Worm (Caenorhabditis elegans) whole organism, young adult: Measurements from ENCODE around the gene hda-4.

Source experiments
- B0019.2 ChIP-seq: fragments of 200-800 bp; sonication (Bioruptor generic); conservative IDR thresholded peaks from 2 replicates; pipeline ENCODE4 v1.3.6; 2022; ENCODE audit warnings: missing genetic modification reagents, missing genetic modification characterization, missing compliant biosample characterization
- B0035.1 ChIP-seq: sonication (generic microtip); optimal IDR thresholded peaks from 2 replicates; lab custom pipeline; 2016; ENCODE audit warnings: missing genetic modification characterization, mild to moderate bottlenecking, missing compliant biosample characterization, missing genotype, missing genetic modification reagents
- C17E4.6 ChIP-seq: fragments of 200-800 bp; sonication (Bioruptor generic); IDR thresholded peaks from 2 replicates; pipeline ENCODE4 v1.3.6; 2022; ENCODE audit warnings: missing genetic modification reagents, missing genetic modification characterization, missing compliant biosample characterization
- F23B12.7 ChIP-seq: sonication (generic microtip); optimal IDR thresholded peaks from 2 replicates; lab custom pipeline; 2017; ENCODE audit warnings: missing genetic modification characterization, mild to moderate bottlenecking, missing compliant biosample characterization, antibody characterized with exemption, moderate library complexity; ENCODE audit not compliant: insufficient read depth
- F33H1.4 ChIP-seq: fragments of 200-800 bp; sonication (Bioruptor generic); IDR thresholded peaks from 2 replicates; pipeline ENCODE4 v1.3.6; 2022; ENCODE audit warnings: missing genetic modification reagents, missing genetic modification characterization, missing compliant biosample characterization
- K11D2.4 ChIP-seq: fragments of 200-800 bp; sonication (Bioruptor generic); IDR thresholded peaks from 2 replicates; pipeline ENCODE4 v1.3.6; 2022; ENCODE audit warnings: missing genetic modification reagents, missing genetic modification characterization, missing compliant biosample characterization
- T26A5.8 ChIP-seq: sonication (generic microtip); optimal IDR thresholded peaks from 2 replicates; lab custom pipeline; 2016; ENCODE audit warnings: missing genetic modification characterization, missing compliant biosample characterization
- Y53G8AR.9 ChIP-seq: fragments of 200-800 bp; sonication (Bioruptor generic); conservative IDR thresholded peaks from 2 replicates; pipeline ENCODE4 v1.3.6; 2022; ENCODE audit warnings: missing genetic modification reagents, missing genetic modification characterization, missing compliant biosample characterization
- Y67H2A.10 ChIP-seq: fragments of 200-800 bp; sonication (Bioruptor generic); conservative IDR thresholded peaks from 2 replicates; pipeline ENCODE4 v1.3.6; 2022; ENCODE audit warnings: missing genetic modification reagents, missing genetic modification characterization, missing compliant biosample characterization
- Y95B8A.8 ChIP-seq: fragments of 200-800 bp; sonication (Bioruptor generic); IDR thresholded peaks from 2 replicates; pipeline ENCODE4 v1.3.6; 2022; ENCODE audit warnings: missing genetic modification reagents, missing genetic modification characterization, missing compliant biosample characterization
- aptf-2 ChIP-seq: fragments of 200-800 bp; sonication (Bioruptor generic); conservative IDR thresholded peaks from 2 replicates; pipeline ENCODE4 v1.3.6; 2022; ENCODE audit warnings: missing genetic modification reagents, missing genetic modification characterization, missing compliant biosample characterization
- cebp-1 ChIP-seq, 2 experiments: fragments of 200-800 bp in 1 of 2; sonication (Bioruptor generic) in 1 of 2; sonication (generic microtip) in 1 of 2; IDR thresholded peaks in 1 of 2; optimal IDR thresholded peaks in 1 of 2; 2 replicates each; pipeline versions ENCODE4 v1.3.6 to Lab custom; 2017 to 2022; ENCODE audit warnings: missing compliant biosample characterization in 2 of 2, missing genetic modification characterization in 2 of 2, mild to moderate bottlenecking in 1 of 2, missing genetic modification reagents in 1 of 2, moderate library complexity in 1 of 2
- cebp-2 ChIP-seq: fragments of 200-800 bp; sonication (Bioruptor generic); IDR thresholded peaks from 2 replicates; pipeline ENCODE4 v1.3.6; 2022; ENCODE audit warnings: missing genetic modification characterization, missing compliant biosample characterization
- ceh-27 ChIP-seq: fragments of 200-800 bp; sonication (Bioruptor generic); optimal IDR thresholded peaks from 2 replicates; lab custom pipeline; 2018; ENCODE audit warnings: mild to moderate bottlenecking, missing genetic modification characterization, moderate library complexity, missing compliant biosample characterization
- die-1 ChIP-seq: sonication (generic microtip); optimal IDR thresholded peaks from 2 replicates; lab custom pipeline; 2016; ENCODE audit warnings: missing genotype, mild to moderate bottlenecking, missing genetic modification characterization, missing compliant biosample characterization
- dox-1 ChIP-seq: fragments of 200-800 bp; sonication (Bioruptor generic); IDR thresholded peaks from 2 replicates; pipeline ENCODE4 v1.3.6; 2022; ENCODE audit warnings: missing genetic modification reagents, missing genetic modification characterization, missing compliant biosample characterization
- egl-44 ChIP-seq: fragments of 200-800 bp; sonication (Bioruptor generic); IDR thresholded peaks from 2 replicates; pipeline ENCODE4 v1.3.6; 2022; ENCODE audit warnings: missing genetic modification reagents, missing genetic modification characterization, missing compliant biosample characterization
- ets-4 ChIP-seq: fragments of 200-800 bp; sonication (Bioruptor generic); optimal IDR thresholded peaks from 2 replicates; lab custom pipeline; 2018; ENCODE audit warnings: mild to moderate bottlenecking, missing genetic modification characterization, missing compliant biosample characterization
- hlh-12 ChIP-seq: sonication (generic microtip); optimal IDR thresholded peaks from 2 replicates; lab custom pipeline; 2016; ENCODE audit warnings: missing genetic modification characterization, missing compliant biosample characterization
- hmg-1.2 ChIP-seq: fragments of 200-800 bp; sonication (Bioruptor generic); IDR thresholded peaks from 2 replicates; pipeline ENCODE4 v1.3.6; 2022; ENCODE audit warnings: missing genetic modification reagents, missing genetic modification characterization, missing compliant biosample characterization
- hsf-1 ChIP-seq: fragments of 200-800 bp; sonication (Bioruptor generic); IDR thresholded peaks from 2 replicates; pipeline ENCODE4 v1.3.6; 2022; ENCODE audit warnings: missing genetic modification reagents, missing genetic modification characterization, missing compliant biosample characterization
- lin-35 ChIP-seq, 3 experiments: fragments of 150-350 bp in 2 of 3; sonication (generic microtip) in 1 of 3; optimal IDR thresholded peaks; 2 replicates each; lab custom pipeline; 2014 to 2018; ENCODE audit warnings: missing biosample characterization in 3 of 3, missing genetic modification characterization in 3 of 3, missing genetic modification reagents in 3 of 3
- lin-40 ChIP-seq: sonication (generic microtip); optimal IDR thresholded peaks from 2 replicates; lab custom pipeline; 2016; ENCODE audit warnings: missing genetic modification characterization, mild to moderate bottlenecking, missing compliant biosample characterization, missing genotype, missing genetic modification reagents
- lir-1 ChIP-seq: fragments of 200-800 bp; sonication (Bioruptor generic); conservative IDR thresholded peaks from 2 replicates; pipeline ENCODE4 v1.3.6; 2022; ENCODE audit warnings: missing genetic modification reagents, missing genetic modification characterization, missing compliant biosample characterization
- lsy-27 ChIP-seq: sonication (generic microtip); optimal IDR thresholded peaks from 2 replicates; lab custom pipeline; 2017; ENCODE audit warnings: missing genetic modification characterization, mild to moderate bottlenecking, missing compliant biosample characterization, antibody characterized with exemption, missing genotype, borderline replicate concordance; ENCODE audit not compliant: insufficient read depth
- madf-6 ChIP-seq: fragments of 200-800 bp; sonication (Bioruptor generic); IDR thresholded peaks from 2 replicates; pipeline ENCODE4 v1.3.6; 2022; ENCODE audit warnings: missing genetic modification reagents, missing genetic modification characterization, missing compliant biosample characterization
- mcd-1 ChIP-seq: fragments of 200-800 bp; sonication (Bioruptor generic); IDR thresholded peaks from 2 replicates; pipeline ENCODE4 v1.3.6; 2022; ENCODE audit warnings: missing genetic modification reagents, missing genetic modification characterization, missing compliant biosample characterization
- nhr-179 ChIP-seq: sonication (generic microtip); optimal IDR thresholded peaks from 2 replicates; lab custom pipeline; 2016; ENCODE audit warnings: mild to moderate bottlenecking, missing genetic modification characterization, missing compliant biosample characterization
- pbrm-1 ChIP-seq: fragments of 200-800 bp; sonication (Bioruptor generic); IDR thresholded peaks from 2 replicates; pipeline ENCODE4 v1.3.6; 2022; ENCODE audit warnings: missing genetic modification reagents, missing genetic modification characterization, missing compliant biosample characterization
- rec-8 ChIP-seq, 2 experiments: sonication (generic microtip); optimal IDR thresholded peaks; 2 replicates each; lab custom pipeline; 2016; ENCODE audit warnings: mild to moderate bottlenecking in 2 of 2, missing genetic modification characterization in 2 of 2, missing genetic modification reagents in 2 of 2, missing genotype in 2 of 2, missing biosample characterization in 1 of 2, missing compliant biosample characterization in 1 of 2, moderate library complexity in 1 of 2
- snpc-1.1 ChIP-seq: sonication (generic microtip); optimal IDR thresholded peaks from 2 replicates; lab custom pipeline; 2017; ENCODE audit warnings: missing genetic modification characterization, mild to moderate bottlenecking, missing compliant biosample characterization, antibody characterized with exemption, moderate library complexity, missing genotype, missing genetic modification reagents; ENCODE audit not compliant: insufficient read depth
- sptf-2 ChIP-seq: fragments of 200-800 bp; sonication (Bioruptor generic); optimal IDR thresholded peaks from 2 replicates; lab custom pipeline; 2018; ENCODE audit warnings: mild to moderate bottlenecking, missing genetic modification characterization, missing compliant biosample characterization
- tbx-9 ChIP-seq: sonication (generic microtip); optimal IDR thresholded peaks from 2 replicates; lab custom pipeline; 2016; ENCODE audit warnings: borderline replicate concordance, missing genetic modification characterization, inconsistent platforms, missing compliant biosample characterization
- unc-130 ChIP-seq: sonication (generic microtip); optimal IDR thresholded peaks from 2 replicates; lab custom pipeline; 2016; ENCODE audit warnings: missing genetic modification reagents, missing genetic modification characterization, missing compliant biosample characterization
- zfh-2 ChIP-seq: fragments of 200-800 bp; sonication (Bioruptor generic); conservative IDR thresholded peaks from 2 replicates; pipeline ENCODE4 v1.3.6; 2022; ENCODE audit warnings: missing genetic modification reagents, missing genetic modification characterization, missing compliant biosample characterization
- zim-3 ChIP-seq: sonication (generic microtip); optimal IDR thresholded peaks from 2 replicates; lab custom pipeline; 2017; ENCODE audit warnings: mild to moderate bottlenecking, missing genetic modification characterization, moderate library complexity, missing compliant biosample characterization

The hda-4 gene

DNA sequence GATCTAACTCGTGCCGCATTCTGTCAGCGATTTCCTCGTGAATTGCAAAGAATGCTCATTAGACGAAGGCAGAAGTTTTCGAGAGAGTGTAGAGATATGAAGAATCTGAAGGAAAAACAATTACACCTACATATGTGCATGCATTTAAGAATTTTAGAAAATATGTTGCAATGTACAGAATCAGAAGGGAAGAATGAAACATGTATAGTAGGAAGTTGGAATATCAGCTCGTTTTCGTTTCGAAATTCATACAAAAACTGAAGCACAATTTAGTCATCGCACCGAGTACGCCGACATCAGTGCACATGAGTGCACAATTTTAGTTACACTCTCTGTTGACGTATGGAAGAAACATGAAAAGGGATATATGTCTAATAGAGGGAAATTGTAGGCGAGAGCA is 25.1 kb downstream of the hda-4 start, which contains the start of gene C10E2.5:
Gene C10E2.5, minus strand, starts transcription at position 101 of the 400 bp plus-strand sequence.
- TF ChIP-seq ceh-27 (no peak), unc-130 (GFP tag; lab: Kevin White, UChicago) (no peak), Y95B8A.8 (GFP tag; lab: Robert Waterston, UW) (no peak), C17E4.6 (no peak), zim-3 (tag; lab: Kevin White, UChicago) (no peak), nhr-179 (tag; lab: Kevin White, UChicago) (no peak), tbx-9 (no peak), Y67H2A.10 (GFP tag; lab: Robert Waterston, UW) (no peak), F33H1.4 (GFP tag; lab: Robert Waterston, UW) (no peak), rec-8 (tag; optimal IDR thresholded peaks at IDR 0.05; lab: Kevin White, UChicago) (no peak), hsf-1 (no peak), Y53G8AR.9 (GFP tag; lab: Robert Waterston, UW) (no peak), mcd-1 (GFP tag; lab: Robert Waterston, UW) (no peak), B0019.2 (GFP tag; lab: Robert Waterston, UW) (no peak)

DNA sequence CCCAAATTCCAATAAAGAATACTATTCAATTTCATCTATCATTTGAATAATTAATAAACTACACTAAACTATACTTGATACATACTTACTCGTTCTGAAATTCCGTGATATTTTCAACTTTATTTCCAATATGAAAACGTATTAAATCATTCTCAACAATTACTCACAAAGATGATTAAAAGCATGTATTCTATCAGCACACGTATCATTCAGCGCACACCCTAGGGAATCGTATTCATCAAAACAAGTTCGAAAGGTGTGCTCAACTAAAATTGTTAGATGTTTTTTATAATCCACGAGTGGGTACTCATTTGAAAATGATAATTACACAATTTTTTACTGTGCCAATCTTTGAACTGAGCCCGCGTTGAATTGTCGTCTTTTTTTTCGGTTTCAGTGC is 33.2 kb downstream of the hda-4 start, which contains the start of gene C10E2.1:
Gene C10E2.1, plus strand, starts transcription at position 301 of the 400 bp plus-strand sequence.
- TF ChIP-seq hmg-1.2 (GFP tag; lab: Robert Waterston, UW) (no peak), pbrm-1 (GFP tag; lab: Robert Waterston, UW) (no peak), lsy-27 (tag; lab: Kevin White, UChicago) (no peak), die-1 (no peak), lin-40 (no peak), hlh-12 (no peak), F23B12.7 (tag; lab: Kevin White, UChicago) (no peak), dox-1 (GFP tag; lab: Robert Waterston, UW) (no peak), unc-130 (GFP tag; lab: Kevin White, UChicago) (no peak), egl-44 (GFP tag; lab: Robert Waterston, UW) (no peak), lin-35 (GFP tag; optimal IDR thresholded peaks at IDR 0.05; lab: Kevin White, UChicago) (no peak), ets-4 (GFP tag; lab: Kevin White, UChicago) (no peak)

DNA sequence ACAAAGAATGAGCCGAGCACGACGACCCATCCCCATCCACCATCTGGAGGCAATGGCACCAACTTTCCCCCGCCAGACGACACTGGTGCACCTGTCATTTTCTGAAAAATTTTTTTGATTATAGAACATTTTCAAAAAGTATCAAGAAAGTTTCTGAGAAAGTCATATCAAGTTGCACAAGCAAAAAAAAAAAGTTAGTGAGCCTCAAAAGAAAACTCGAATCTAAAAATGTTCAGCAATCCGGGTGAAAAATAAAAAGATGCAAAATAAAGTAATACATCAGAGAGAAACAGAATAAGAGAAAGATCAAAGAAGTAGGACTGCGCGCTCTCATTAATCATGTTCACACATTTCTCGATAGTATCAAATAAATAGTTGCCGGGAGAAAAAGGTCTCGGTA is 41.0 kb downstream of the hda-4 start, which contains the start of gene mct-6:
Gene mct-6, minus strand, starts transcription at position 101 of the 400 bp plus-strand sequence.
- TF ChIP-seq lir-1 (GFP tag; lab: Robert Waterston, UW) (no peak), tbx-9 (no peak), cebp-1 (GFP tag; IDR thresholded peaks at IDR 0.05; lab: Robert Waterston, UW) (no peak), cebp-1 (tag; optimal IDR thresholded peaks at IDR 0.05; lab: Kevin White, UChicago) (no peak), sptf-2 (GFP tag; lab: Kevin White, UChicago) (no peak), ets-4 (GFP tag; lab: Kevin White, UChicago) (no peak), zim-3 (tag; lab: Kevin White, UChicago) (no peak), cebp-2 (no peak), T26A5.8 (tag; lab: Kevin White, UChicago) (no peak)

DNA sequence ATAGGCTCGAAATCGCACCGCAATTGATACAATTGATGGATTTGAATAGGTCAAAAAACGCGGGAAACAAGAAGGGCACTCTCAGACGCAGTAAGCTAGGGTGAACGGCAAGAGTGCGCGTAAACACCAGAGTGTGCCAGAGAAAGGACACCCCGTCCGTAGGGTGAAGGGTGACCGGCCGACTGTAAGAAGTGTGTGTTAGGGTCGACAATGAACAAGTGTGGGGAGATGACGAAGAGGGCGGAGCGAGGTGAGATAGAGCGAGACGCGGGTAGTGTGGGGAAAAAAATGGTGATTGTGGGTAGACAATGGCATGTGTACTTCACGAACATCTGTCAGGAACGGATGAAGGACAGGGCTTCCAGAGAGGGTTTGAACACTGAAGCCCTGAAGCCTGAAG is 41.6 kb downstream of the hda-4 start:
- TF ChIP-seq Y95B8A.8 (GFP tag; lab: Robert Waterston, UW): 0 out of 2 replicates have a peak, but pooled peaks have one; percentile 29
- TF ChIP-seq K11D2.4 (GFP tag; lab: Robert Waterston, UW): 0 out of 2 replicates have a peak, but pooled peaks have one; percentile 25
- no peak for TF ChIP-seq aptf-2 (GFP tag; lab: Robert Waterston, UW)
- TF ChIP-seq dox-1 (GFP tag; lab: Robert Waterston, UW): 0 out of 2 replicates have a peak, but pooled peaks have one; percentile 28
- no peak for TF ChIP-seq snpc-1.1 (tag; lab: Kevin White, UChicago)
- TF ChIP-seq madf-6 (GFP tag; lab: Robert Waterston, UW): no peak
- peak; percentile 44; the same call in 1 of the 2 replicates for TF ChIP-seq zfh-2
- no peak for TF ChIP-seq B0035.1
